Fruit fly (Drosophila melanogaster) whole organism, prepupa: ENCODE data around the gene CG13086.

Experiments
- Blimp-1 ChIP-seq: fragments of 200-800 bp; sonication (Bioruptor generic); optimal IDR thresholded peaks from 3 replicates; lab custom pipeline; 2017; ENCODE audit warnings: missing biosample characterization, missing genetic modification characterization, mild to moderate bottlenecking, moderate library complexity, missing genetic modification reagents
- CG10631 ChIP-seq: fragments of 200-800 bp; sonication (Bioruptor generic); optimal IDR thresholded peaks from 2 replicates; lab custom pipeline; 2016; ENCODE audit warnings: missing biosample characterization, missing genetic modification characterization
- CG10669 ChIP-seq: fragments of 200-800 bp; sonication (Bioruptor generic); optimal IDR thresholded peaks from 3 replicates; lab custom pipeline; 2018; ENCODE audit warnings: missing biosample characterization, mild to moderate bottlenecking, missing genetic modification characterization, moderate library complexity
- CG11762 ChIP-seq: fragments of 200-800 bp; sonication (Bioruptor generic); optimal IDR thresholded peaks from 3 replicates; lab custom pipeline; 2016; ENCODE audit warnings: missing biosample characterization, missing genetic modification characterization; ENCODE audit not compliant: insufficient read depth
- CG1621 ChIP-seq: fragments of 200-800 bp; sonication (Bioruptor generic); optimal IDR thresholded peaks from 3 replicates; lab custom pipeline; 2018; ENCODE audit warnings: missing biosample characterization, mild to moderate bottlenecking, missing genetic modification characterization
- CG31627 ChIP-seq: fragments of 200-800 bp; sonication (Bioruptor generic); optimal IDR thresholded peaks from 3 replicates; lab custom pipeline; 2016; ENCODE audit warnings: missing biosample characterization, missing genetic modification characterization
- CG3919 ChIP-seq: fragments of 200-800 bp; sonication (Bioruptor generic); optimal IDR thresholded peaks from 3 replicates; lab custom pipeline; 2016; ENCODE audit warnings: missing biosample characterization, missing genetic modification characterization
- CG4318 ChIP-seq: fragments of 200-800 bp; sonication (Bioruptor generic); optimal IDR thresholded peaks from 3 replicates; lab custom pipeline; 2017; ENCODE audit warnings: missing biosample characterization, mild to moderate bottlenecking, missing genetic modification characterization
- CG6163 ChIP-seq: fragments of 200-800 bp; sonication (Bioruptor generic); IDR thresholded peaks from 3 replicates; pipeline ENCODE4 v1.3.6; 2022; ENCODE audit warnings: missing biosample characterization, missing genetic modification characterization
- CG6276 ChIP-seq: fragments of 200-800 bp; sonication (Bioruptor generic); optimal IDR thresholded peaks from 2 replicates; lab custom pipeline; 2017; ENCODE audit warnings: missing biosample characterization, mild to moderate bottlenecking, missing genetic modification characterization
- CG6792 ChIP-seq: fragments of 200-800 bp; sonication (Bioruptor generic); optimal IDR thresholded peaks from 3 replicates; lab custom pipeline; 2016; ENCODE audit warnings: missing biosample characterization, missing genetic modification characterization
- CG6854 ChIP-seq: fragments of 200-800 bp; sonication (Bioruptor generic); optimal IDR thresholded peaks from 2 replicates; lab custom pipeline; 2017; ENCODE audit warnings: missing biosample characterization, mild to moderate bottlenecking, missing genetic modification characterization
- CG7368 ChIP-seq: fragments of 200-800 bp; sonication (Bioruptor generic); optimal IDR thresholded peaks from 3 replicates; lab custom pipeline; 2016; ENCODE audit warnings: missing biosample characterization, missing genetic modification characterization
- CG8119 ChIP-seq: fragments of 200-800 bp; sonication (Bioruptor generic); IDR thresholded peaks from 3 replicates; pipeline ENCODE4 v1.3.6; 2022; ENCODE audit warnings: missing biosample characterization, missing genetic modification characterization
- CG8319 ChIP-seq: fragments of 200-800 bp; sonication (Bioruptor generic); optimal IDR thresholded peaks from 3 replicates; lab custom pipeline; 2016; ENCODE audit warnings: missing biosample characterization, missing genetic modification characterization
- Eip75B ChIP-seq: fragments of 200-800 bp; sonication (Bioruptor generic); optimal IDR thresholded peaks from 3 replicates; lab custom pipeline; 2016; ENCODE audit warnings: missing biosample characterization, missing genetic modification characterization
- Eip93F ChIP-seq: fragments of 200-800 bp; sonication (Bioruptor generic); optimal IDR thresholded peaks from 2 replicates; lab custom pipeline; 2016; ENCODE audit warnings: missing biosample characterization, mild to moderate bottlenecking, missing genetic modification characterization
- Ets21C ChIP-seq: fragments of 200-800 bp; sonication (Bioruptor generic); optimal IDR thresholded peaks from 3 replicates; lab custom pipeline; 2016; ENCODE audit warnings: missing biosample characterization, missing genetic modification characterization
- Ets96B ChIP-seq: fragments of 200-800 bp; optimal IDR thresholded peaks from 2 replicates; lab custom pipeline; 2019; ENCODE audit warnings: missing biosample characterization, mild to moderate bottlenecking, missing genetic modification characterization, moderate library complexity
- Gug ChIP-seq: fragments of 200-800 bp; sonication (Bioruptor generic); IDR thresholded peaks from 2 replicates; pipeline ENCODE4 v1.3.6; 2022; ENCODE audit warnings: missing biosample characterization, missing genetic modification characterization
- Hr38 ChIP-seq: sonication (Bioruptor generic); optimal IDR thresholded peaks from 2 replicates; lab custom pipeline; 2016; ENCODE audit warnings: missing biosample characterization, missing genetic modification characterization
- Hr39 ChIP-seq: fragments of 200-800 bp; sonication (Bioruptor generic); optimal IDR thresholded peaks from 2 replicates; lab custom pipeline; 2016; ENCODE audit warnings: missing biosample characterization, missing genetic modification characterization
- Hr4 ChIP-seq: fragments of 200-800 bp; sonication (Bioruptor generic); optimal IDR thresholded peaks from 3 replicates; lab custom pipeline; 2016; ENCODE audit warnings: missing biosample characterization, missing genetic modification characterization
- Lpt ChIP-seq: fragments of 200-800 bp; sonication (Bioruptor generic); optimal IDR thresholded peaks from 3 replicates; lab custom pipeline; 2016; ENCODE audit warnings: missing biosample characterization, missing genetic modification characterization
- Met ChIP-seq: fragments of 200-800 bp; sonication (Bioruptor generic); optimal IDR thresholded peaks from 3 replicates; lab custom pipeline; 2016; ENCODE audit warnings: missing biosample characterization, missing genetic modification characterization
- Smox ChIP-seq: fragments of 200-800 bp; sonication (Bioruptor generic); optimal IDR thresholded peaks from 3 replicates; lab custom pipeline; 2016; ENCODE audit warnings: missing biosample characterization, missing genetic modification characterization
- Sox102F ChIP-seq: fragments of 200-800 bp; sonication (Bioruptor generic); optimal IDR thresholded peaks from 2 replicates; lab custom pipeline; 2016; ENCODE audit warnings: missing biosample characterization, mild to moderate bottlenecking, missing genetic modification characterization
- Sox14 ChIP-seq: fragments of 200-800 bp; sonication (Bioruptor generic); optimal IDR thresholded peaks from 3 replicates; lab custom pipeline; 2016; ENCODE audit warnings: missing biosample characterization, missing genetic modification characterization
- achi ChIP-seq: fragments of 200-800 bp; sonication (Bioruptor generic); optimal IDR thresholded peaks from 3 replicates; lab custom pipeline; 2016; ENCODE audit warnings: missing biosample characterization, missing genetic modification characterization
- acj6 ChIP-seq: fragments of 200-800 bp; sonication (Bioruptor generic); optimal IDR thresholded peaks from 3 replicates; lab custom pipeline; 2016; ENCODE audit warnings: missing biosample characterization, missing genetic modification characterization
- cyc ChIP-seq: fragments of 200-800 bp; sonication (Bioruptor generic); optimal IDR thresholded peaks from 3 replicates; lab custom pipeline; 2016; ENCODE audit warnings: missing biosample characterization, missing genetic modification characterization
- dac ChIP-seq: fragments of 200-800 bp; sonication (Bioruptor generic); optimal IDR thresholded peaks from 2 replicates; lab custom pipeline; 2017; ENCODE audit warnings: missing biosample characterization, mild to moderate bottlenecking, missing genetic modification characterization
- dsx ChIP-seq: fragments of 200-800 bp; optimal IDR thresholded peaks from 3 replicates; lab custom pipeline; 2019; ENCODE audit warnings: missing biosample characterization, mild to moderate bottlenecking, missing genetic modification characterization, moderate library complexity; ENCODE audit not compliant: poor library complexity, severe bottlenecking
- esn ChIP-seq: fragments of 200-800 bp; sonication (Bioruptor generic); optimal IDR thresholded peaks from 2 replicates; lab custom pipeline; 2016; ENCODE audit warnings: missing biosample characterization, mild to moderate bottlenecking, missing genetic modification characterization, moderate library complexity
- fd59A ChIP-seq: fragments of 200-800 bp; sonication (Bioruptor generic); optimal IDR thresholded peaks from 2 replicates; lab custom pipeline; 2017; ENCODE audit warnings: missing biosample characterization, mild to moderate bottlenecking, missing genetic modification characterization, missing genetic modification reagents
- fd85E ChIP-seq: fragments of 200-800 bp; sonication (Bioruptor generic); optimal IDR thresholded peaks from 3 replicates; lab custom pipeline; 2016; ENCODE audit warnings: missing biosample characterization, missing genetic modification characterization
- fkh ChIP-seq: fragments of 200-800 bp; sonication (Bioruptor generic); optimal IDR thresholded peaks from 3 replicates; lab custom pipeline; 2017; ENCODE audit warnings: missing biosample characterization, mild to moderate bottlenecking, missing genetic modification characterization, moderate library complexity
- lz ChIP-seq: fragments of 200-800 bp; sonication (Bioruptor generic); optimal IDR thresholded peaks from 3 replicates; lab custom pipeline; 2016; ENCODE audit warnings: missing biosample characterization, missing genetic modification characterization
- net ChIP-seq: fragments of 200-800 bp; sonication (Bioruptor generic); optimal IDR thresholded peaks from 3 replicates; lab custom pipeline; 2016; ENCODE audit warnings: missing biosample characterization, missing genetic modification characterization
- pdm3 ChIP-seq: fragments of 200-800 bp; sonication (Bioruptor generic); optimal IDR thresholded peaks from 3 replicates; lab custom pipeline; 2016; ENCODE audit warnings: missing biosample characterization, missing genetic modification characterization
- spab ChIP-seq: fragments of 200-800 bp; sonication (Bioruptor generic); optimal IDR thresholded peaks from 2 replicates; lab custom pipeline; 2017; ENCODE audit warnings: missing biosample characterization, mild to moderate bottlenecking, missing genetic modification characterization, missing genetic modification reagents
- ss ChIP-seq, 2 experiments: fragments of 200-800 bp; sonication (Bioruptor generic); optimal IDR thresholded peaks; 2 replicates in 1 of 2; 3 replicates in 1 of 2; lab custom pipeline; 2017 to 2018; ENCODE audit warnings: mild to moderate bottlenecking in 2 of 2, missing biosample characterization in 2 of 2, missing genetic modification characterization in 2 of 2, moderate library complexity in 1 of 2
- svp ChIP-seq: fragments of 200-800 bp; sonication (Bioruptor generic); peaks from one replicate; lab custom pipeline; 2016; ENCODE audit warnings: missing biosample characterization, missing genetic modification characterization
- topi ChIP-seq: fragments of 200-800 bp; sonication (Bioruptor generic); optimal IDR thresholded peaks from 3 replicates; lab custom pipeline; 2016; ENCODE audit warnings: missing biosample characterization, missing genetic modification characterization
- vri ChIP-seq: fragments of 200-800 bp; sonication (Bioruptor generic); optimal IDR thresholded peaks from 3 replicates; lab custom pipeline; 2016; ENCODE audit warnings: missing biosample characterization, mild to moderate bottlenecking, missing genetic modification characterization

CG13086 gene

dm6 chr2L:19376145-19376544 lies 12.0 kb downstream of the CG13086 start (continued):
- TF ChIP-seq CG6163 (GFP tag; lab: Robert Waterston, UW) = peak; percentile 84
- peak; percentile 52 for TF ChIP-seq fd59A
- peak; percentile 53 for TF ChIP-seq net (GFP tag; lab: Kevin White, UChicago)
- TF ChIP-seq Sox14 (GFP tag; lab: Kevin White, UChicago) = peak; percentile 51
- peak; percentile 59 for TF ChIP-seq CG3919 (GFP tag; lab: Kevin White, UChicago)
- TF ChIP-seq Met (GFP tag; lab: Kevin White, UChicago) = peak; percentile 25
- TF ChIP-seq Lpt = peak; percentile 51
- TF ChIP-seq dac (GFP tag; lab: Kevin White, UChicago) = peak; percentile 49
- peak; percentile 23 for TF ChIP-seq topi (GFP tag; lab: Kevin White, UChicago)
- peak; percentile 59 for TF ChIP-seq svp (GFP tag; lab: Kevin White, UChicago)
- peak; percentile 24 for TF ChIP-seq Ets21C (GFP tag; lab: Kevin White, UChicago)
- TF ChIP-seq Gug = no peak; the same call in 1 of the 2 replicates
- TF ChIP-seq CG11762 = peak; percentile 54
- TF ChIP-seq cyc (GFP tag; lab: Kevin White, UChicago) = peak; percentile 26
- peak; percentile 75 for TF ChIP-seq CG6276 (GFP tag; lab: Kevin White, UChicago)

- TF ChIP-seq dsx (GFP tag; lab: Kevin White, UChicago) (no peak), CG6163 (GFP tag; lab: Robert Waterston, UW) (no peak; the same call in 2 of the 3 replicates), vri (GFP tag; lab: Kevin White, UChicago) (no peak), lz (GFP tag; lab: Kevin White, UChicago) (peak; percentile 7), Ets21C (GFP tag; lab: Kevin White, UChicago) (no peak), Sox102F (no peak), Sox14 (GFP tag; lab: Kevin White, UChicago) (no peak), Eip93F (no peak), esn (GFP tag; lab: Kevin White, UChicago) (peak; percentile 32), CG10631 (GFP tag; lab: Kevin White, UChicago) (peak; percentile 26), CG6792 (GFP tag; lab: Kevin White, UChicago) (peak; percentile 9), Met (GFP tag; lab: Kevin White, UChicago) (peak; percentile 37), CG10669 (GFP tag; lab: Kevin White, UChicago) (peak; percentile 45), Hr39 (GFP tag; lab: Kevin White, UChicago) (no peak), CG7368 (GFP tag; lab: Kevin White, UChicago) (no peak), Blimp-1 (GFP tag; lab: Kevin White, UChicago) (no peak), Hr38 (GFP tag; lab: Kevin White, UChicago) (no peak), topi (GFP tag; lab: Kevin White, UChicago) (peak; percentile 25), CG8119 (0 out of 3 replicates have a peak, but pooled peaks have one; percentile 28), CG8319 (GFP tag; lab: Kevin White, UChicago) (no peak), Gug (no peak), cyc (GFP tag; lab: Kevin White, UChicago) (no peak), fd85E (GFP tag; lab: Kevin White, UChicago) (no peak), CG4318 (GFP tag; lab: Kevin White, UChicago) (no peak), Eip75B (GFP tag; lab: Kevin White, UChicago) (peak; percentile 18), CG31627 (GFP tag; lab: Kevin White, UChicago) (no peak), Hr4 (no peak), ss (GFP tag; optimal IDR thresholded peaks at IDR 0.05; lab: Kevin White, UChicago) (peak; percentile 5 to 7), fd59A (peak; percentile 11), dac (GFP tag; lab: Kevin White, UChicago) (no peak), Ets96B (tag; lab: Kevin White, UChicago) (peak; percentile 8), acj6 (GFP tag; lab: Kevin White, UChicago) (peak; percentile 30), Smox (GFP tag; lab: Kevin White, UChicago) (peak; percentile 12), CG6854 (GFP tag; lab: Kevin White, UChicago) (no peak), CG11762 (no peak), pdm3 (GFP tag; lab: Kevin White, UChicago) (peak; percentile 22), spab (peak; percentile 35), fkh (GFP tag; lab: Kevin White, UChicago) (no peak), achi (peak; percentile 0), CG1621 (tag; lab: Kevin White, UChicago) (peak; percentile 16), net (GFP tag; lab: Kevin White, UChicago) (peak; percentile 19)
Observed at dm6 chr2L:19377129-19378083, 13.2 kb downstream of the CG13086 start.
